Fruit fly (Drosophila melanogaster) whole organism, embryonic: ENCODE results near the gene CG10660.
A peak's percentile ranks its signal among the peaks of the same experiment; 100 is the strongest.

Experiments
- Blimp-1 ChIP-seq: fragments of 200-800 bp; sonication (Bioruptor generic); optimal IDR thresholded peaks from 3 replicates; lab custom pipeline; 2018; ENCODE audit warnings: missing biosample characterization, missing genetic modification characterization, mild to moderate bottlenecking, moderate library complexity, missing genetic modification reagents
- CG10366 ChIP-seq: fragments of 200-800 bp; sonication (Bioruptor generic); IDR thresholded peaks from 2 replicates; pipeline ENCODE4 v1.3.6; 2022; ENCODE audit warnings: missing biosample characterization, missing genetic modification characterization
- CG11695 ChIP-seq: fragments of 200-800 bp; sonication (Bioruptor generic); IDR thresholded peaks from 3 replicates; pipeline ENCODE4 v1.3.6; 2022; ENCODE audit warnings: missing biosample characterization, missing genetic modification characterization
- CG12219 ChIP-seq: fragments of 200-800 bp; sonication (Bioruptor generic); optimal IDR thresholded peaks from 3 replicates; lab custom pipeline; 2018; ENCODE audit warnings: missing biosample characterization, mild to moderate bottlenecking, missing genetic modification characterization
- CG17612 ChIP-seq: fragments of 200-800 bp; sonication (Bioruptor generic); IDR thresholded peaks from 2 replicates; pipeline ENCODE4 v1.3.6; 2022; ENCODE audit warnings: missing biosample characterization, missing genetic modification characterization
- CG18011 ChIP-seq: fragments of 200-800 bp; sonication (Bioruptor generic); optimal IDR thresholded peaks from 2 replicates; lab custom pipeline; 2017; ENCODE audit warnings: missing biosample characterization, missing genetic modification characterization, mild to moderate bottlenecking, moderate library complexity, missing genotype
- CG34376 ChIP-seq: fragments of 200-800 bp; sonication (Bioruptor generic); optimal IDR thresholded peaks from 2 replicates; lab custom pipeline; 2018; ENCODE audit warnings: missing biosample characterization, mild to moderate bottlenecking, missing genetic modification characterization
- CG4404 ChIP-seq: fragments of 200-800 bp; sonication (Bioruptor generic); IDR thresholded peaks from 2 replicates; pipeline ENCODE4 v1.3.6; 2022; ENCODE audit warnings: missing biosample characterization, missing genetic modification characterization
- CG7556 ChIP-seq: fragments of 200-800 bp; sonication (Bioruptor generic); optimal IDR thresholded peaks from 2 replicates; lab custom pipeline; 2017; ENCODE audit warnings: missing biosample characterization, mild to moderate bottlenecking, missing genetic modification characterization
- CG8290 ChIP-seq, 3 experiments: fragments of 200-800 bp; sonication (Bioruptor generic); optimal IDR thresholded peaks; 2 replicates each; lab custom pipeline; 2016 to 2019; ENCODE audit warnings: missing biosample characterization in 3 of 3, missing genetic modification characterization in 3 of 3, mild to moderate bottlenecking in 2 of 3, moderate library complexity in 1 of 3
- CG8924 ChIP-seq: fragments of 200-800 bp; optimal IDR thresholded peaks from 3 replicates; lab custom pipeline; 2019; ENCODE audit warnings: missing biosample characterization, mild to moderate bottlenecking, missing genetic modification characterization, moderate library complexity
- Camta ChIP-seq: fragments of 200-800 bp; sonication (Bioruptor generic); optimal IDR thresholded peaks from 2 replicates; lab custom pipeline; 2016; ENCODE audit warnings: missing biosample characterization, missing genetic modification characterization
- Drgx ChIP-seq: fragments of 200-800 bp; sonication (Bioruptor generic); IDR thresholded peaks from 2 replicates; pipeline ENCODE4 v1.3.6; 2022; ENCODE audit warnings: missing biosample characterization, missing genetic modification characterization
- Fer2 ChIP-seq: fragments of 200-800 bp; sonication (Bioruptor generic); optimal IDR thresholded peaks from 2 replicates; lab custom pipeline; 2018; ENCODE audit warnings: missing biosample characterization, mild to moderate bottlenecking, missing genetic modification characterization, moderate library complexity
- HLH3B ChIP-seq: fragments of 200-800 bp; sonication (Bioruptor generic); IDR thresholded peaks from 2 replicates; pipeline ENCODE4 v1.3.6; 2022; ENCODE audit warnings: missing biosample characterization, missing genetic modification characterization
- HLH54F ChIP-seq: fragments of 200-800 bp; sonication (Bioruptor generic); optimal IDR thresholded peaks from 3 replicates; lab custom pipeline; 2016; ENCODE audit warnings: missing biosample characterization, missing genetic modification characterization
- Hsf ChIP-seq: fragments of 200-800 bp; sonication (Bioruptor generic); optimal IDR thresholded peaks from 3 replicates; lab custom pipeline; 2016; ENCODE audit warnings: missing biosample characterization, missing genetic modification characterization
- Mrtf ChIP-seq: fragments of 200-800 bp; sonication (Bioruptor generic); IDR thresholded peaks from 3 replicates; pipeline ENCODE4 v1.3.6; 2022; ENCODE audit warnings: missing biosample characterization, missing genetic modification characterization
- Nf-YB ChIP-seq: fragments of 200-800 bp; sonication (Bioruptor generic); optimal IDR thresholded peaks from 3 replicates; lab custom pipeline; 2019; ENCODE audit warnings: missing biosample characterization, mild to moderate bottlenecking, missing genetic modification characterization, moderate library complexity
- Ptx1 ChIP-seq: fragments of 200-800 bp; sonication (Bioruptor generic); IDR thresholded peaks from 2 replicates; pipeline ENCODE4 v1.3.6; 2022; ENCODE audit warnings: missing biosample characterization, missing genetic modification characterization
- bigmax ChIP-seq: fragments of 200-800 bp; sonication (Bioruptor generic); optimal IDR thresholded peaks from 2 replicates; lab custom pipeline; 2018; ENCODE audit warnings: missing biosample characterization, mild to moderate bottlenecking, missing genetic modification characterization
- btn ChIP-seq: fragments of 200-800 bp; sonication (Bioruptor generic); optimal IDR thresholded peaks from 2 replicates; lab custom pipeline; 2016; ENCODE audit warnings: missing biosample characterization, missing genetic modification characterization
- jumu ChIP-seq: fragments of 200-800 bp; sonication (Bioruptor generic); optimal IDR thresholded peaks from 3 replicates; lab custom pipeline; 2016; ENCODE audit warnings: missing biosample characterization, missing genetic modification characterization
- klu ChIP-seq: fragments of 200-800 bp; sonication (Bioruptor generic); IDR thresholded peaks from 2 replicates; pipeline ENCODE4 v1.3.6; 2022; ENCODE audit warnings: missing biosample characterization, missing genetic modification characterization
- otp ChIP-seq: fragments of 200-800 bp; sonication (Bioruptor generic); IDR thresholded peaks from 3 replicates; pipeline ENCODE4, ENCODE4 v1.3.6; 2022; ENCODE audit warnings: missing biosample characterization, missing genetic modification characterization
- pan ChIP-seq, 4 experiments: fragments of >200 bp in 3 of 4; fragments of 200-800 bp in 1 of 4; sonication (Bioruptor generic) in 1 of 4; optimal IDR thresholded peaks in 3 of 4; IDR thresholded peaks in 1 of 4; 2 replicates each; pipeline versions ENCODE4 v1.3.6 to Lab custom; 2017 to 2022; ENCODE audit warnings: missing biosample characterization in 2 of 4, missing genetic modification characterization in 2 of 4, mixed read lengths in 1 of 4
- rib ChIP-seq: fragments of 200-800 bp; sonication (Bioruptor generic); IDR thresholded peaks from 2 replicates; pipeline ENCODE4 v1.3.6; 2022; ENCODE audit warnings: missing biosample characterization, missing genetic modification characterization
- sug ChIP-seq: fragments of 200-800 bp; optimal IDR thresholded peaks from 2 replicates; lab custom pipeline; 2019; ENCODE audit warnings: missing biosample characterization, mild to moderate bottlenecking, missing genetic modification characterization, moderate library complexity
- ttk ChIP-seq: fragments of 200-800 bp; sonication (Bioruptor generic); IDR thresholded peaks from 2 replicates; pipeline ENCODE4 v2.1.2; 2022; ENCODE audit warnings: missing biosample characterization, missing genetic modification characterization
- unpg ChIP-seq: fragments of 200-800 bp; sonication (Bioruptor generic); optimal IDR thresholded peaks from 3 replicates; lab custom pipeline; 2018; ENCODE audit warnings: missing biosample characterization, mild to moderate bottlenecking, missing genetic modification characterization, moderate library complexity
- zen ChIP-seq: fragments of 200-800 bp; sonication (Bioruptor generic); optimal IDR thresholded peaks from 3 replicates; lab custom pipeline; 2018; ENCODE audit warnings: missing biosample characterization, mild to moderate bottlenecking, missing genetic modification characterization, moderate library complexity
- zfh1 ChIP-seq: fragments of 200-800 bp; sonication (Bioruptor generic); IDR thresholded peaks from 3 replicates; pipeline ENCODE4 v1.3.6; 2022; ENCODE audit warnings: missing biosample characterization, missing genetic modification characterization

The CG10660 gene

dm6 chr3L:12442593-12442992 is 47.9 kb downstream of the CG10660 start (continued):
- peak; percentile 12 for TF ChIP-seq CG8924 (tag; lab: Kevin White, UChicago)
- TF ChIP-seq Mrtf (GFP tag; lab: Robert Waterston, UW) = no peak
- TF ChIP-seq bigmax (GFP tag; lab: Kevin White, UChicago) = no peak
- no peak for TF ChIP-seq Camta (GFP tag; lab: Kevin White, UChicago)
- no peak for TF ChIP-seq CG10366 (GFP tag; lab: Robert Waterston, UW)
- no peak for TF ChIP-seq pan (optimal IDR thresholded peaks at IDR 0.05; lab: Kevin White, UChicago)
- TF ChIP-seq pan (GFP tag; optimal IDR thresholded peaks at IDR 0.05 in 1 of 2, IDR thresholded peaks at IDR 0.05 in 1 of 2) = no peak
- TF ChIP-seq CG34376 = no peak
- no peak for TF ChIP-seq zfh1 (GFP tag; lab: Robert Waterston, UW)
- no peak for TF ChIP-seq CG17612 (GFP tag; lab: Robert Waterston, UW)
- TF ChIP-seq HLH3B = no peak
- TF ChIP-seq unpg (GFP tag; lab: Kevin White, UChicago) = no peak
- TF ChIP-seq btn (GFP tag; lab: Kevin White, UChicago) = no peak
- TF ChIP-seq otp (GFP tag; lab: Robert Waterston, UW) = no peak
- TF ChIP-seq CG18011 = no peak
- no peak for TF ChIP-seq jumu (GFP tag; lab: Kevin White, UChicago)
- no peak for TF ChIP-seq CG4404 (GFP tag; lab: Robert Waterston, UW)
- no peak for TF ChIP-seq CG8290 (GFP tag; optimal IDR thresholded peaks at IDR 0.05; lab: Kevin White, UChicago)
- no peak for TF ChIP-seq CG8290 (tag; optimal IDR thresholded peaks at IDR 0.05; lab: Kevin White, UChicago)
- TF ChIP-seq Drgx (GFP tag; lab: Robert Waterston, UW) = 0 out of 2 replicates have a peak, but pooled peaks have one; percentile 6
- no peak for TF ChIP-seq ttk (GFP tag; lab: Robert Waterston, UW)
- TF ChIP-seq rib (GFP tag; lab: Robert Waterston, UW) = no peak
- TF ChIP-seq Blimp-1 = peak; percentile 8
- no peak for TF ChIP-seq CG7556
- no peak for TF ChIP-seq klu (GFP tag; lab: Robert Waterston, UW)
- no peak for TF ChIP-seq Fer2 (tag; lab: Kevin White, UChicago)
- no peak for TF ChIP-seq Hsf
- TF ChIP-seq sug (tag; lab: Kevin White, UChicago) = no peak
- TF ChIP-seq CG12219 (GFP tag; lab: Kevin White, UChicago) = no peak
- TF ChIP-seq zen (tag; lab: Kevin White, UChicago) = no peak
- no peak for TF ChIP-seq Ptx1 (GFP tag; lab: Robert Waterston, UW)
- TF ChIP-seq Nf-YB = no peak
- no peak for TF ChIP-seq HLH54F
- no peak for TF ChIP-seq CG11695 (GFP tag; lab: Robert Waterston, UW)
